Worm (Caenorhabditis elegans) whole organism, L4/young adult: ENCODE measurements around the gene C56C10.9.

Experiments
- W03F9.2 ChIP-seq: fragments of 150-350 bp; optimal IDR thresholded peaks from 2 replicates; lab custom pipeline; 2014; ENCODE audit warnings: missing biosample characterization, missing genetic modification characterization
- dao-5 ChIP-seq: sonication (generic microtip); optimal IDR thresholded peaks from 2 replicates; lab custom pipeline; 2016; ENCODE audit warnings: missing genotype, missing genetic modification characterization, moderate library complexity, missing compliant biosample characterization
- him-1 ChIP-seq: sonication (generic microtip); optimal IDR thresholded peaks from 2 replicates; lab custom pipeline; 2016; ENCODE audit warnings: missing genotype, missing genetic modification reagents, missing genetic modification characterization, missing compliant biosample characterization

- TF ChIP-seq him-1 (tag; lab: Kevin White, UChicago) = no peak
- no peak for TF ChIP-seq W03F9.2 (tag; lab: Kevin White, UChicago)
- TF ChIP-seq dao-5 (tag; lab: Kevin White, UChicago) = no peak
Observed at ce11 chrII:6578378-6578777, 13.8 kb downstream of the C56C10.9 start, which contains the start of gene sra-31.
